Fruit fly (Drosophila melanogaster) whole organism, wandering third instar larva: ENCODE results near the gene CG8135.

Experiments used
- Hr78 ChIP-seq: fragments of >200 bp; optimal IDR thresholded peaks from 2 replicates; lab custom pipeline; 2017; ENCODE audit warnings: missing biosample characterization, missing genetic modification characterization
- OdsH ChIP-seq: fragments of 200-800 bp; sonication (Bioruptor generic); optimal IDR thresholded peaks from 2 replicates; lab custom pipeline; 2016; ENCODE audit warnings: missing biosample characterization, mild to moderate bottlenecking, missing genetic modification characterization
- Sp1 ChIP-seq: fragments of 200-800 bp; sonication (Bioruptor generic); optimal IDR thresholded peaks from 3 replicates; lab custom pipeline; 2019; ENCODE audit warnings: missing biosample characterization, mild to moderate bottlenecking, missing genetic modification characterization, moderate library complexity
- br ChIP-seq: fragments of 200-800 bp; sonication (Bioruptor generic); optimal IDR thresholded peaks from 2 replicates; lab custom pipeline; 2016; ENCODE audit warnings: missing biosample characterization, missing genetic modification characterization
- brk ChIP-seq: fragments of 200-800 bp; sonication (Bioruptor generic); optimal IDR thresholded peaks from 2 replicates; lab custom pipeline; 2016; ENCODE audit warnings: missing biosample characterization, mild to moderate bottlenecking, missing genetic modification characterization
- foxo ChIP-seq, 2 experiments: fragments of 200-800 bp; sonication (Bioruptor generic); optimal IDR thresholded peaks; 2 replicates in 1 of 2; 3 replicates in 1 of 2; lab custom pipeline; 2016 to 2017; ENCODE audit warnings: missing biosample characterization in 2 of 2, missing genetic modification characterization in 2 of 2
- h ChIP-seq: fragments of 200-800 bp; sonication (Bioruptor generic); optimal IDR thresholded peaks from 3 replicates; lab custom pipeline; 2016; ENCODE audit warnings: missing biosample characterization, mild to moderate bottlenecking, missing genetic modification characterization
- lola ChIP-seq: fragments of >200 bp; optimal IDR thresholded peaks from 2 replicates; lab custom pipeline; 2017; ENCODE audit warnings: missing biosample characterization, missing genetic modification characterization
- pan ChIP-seq: fragments of >200 bp; optimal IDR thresholded peaks from 2 replicates; lab custom pipeline; 2017
- psq ChIP-seq: fragments of 200-800 bp; sonication (Bioruptor generic); optimal IDR thresholded peaks from 3 replicates; lab custom pipeline; 2017; ENCODE audit warnings: missing biosample characterization, mild to moderate bottlenecking, missing genetic modification characterization, moderate library complexity
- rgr ChIP-seq: fragments of 200-800 bp; sonication (Bioruptor generic); optimal IDR thresholded peaks from 3 replicates; lab custom pipeline; 2016; ENCODE audit warnings: missing biosample characterization, mild to moderate bottlenecking, missing genetic modification characterization
- sv ChIP-seq: fragments of 200-800 bp; sonication (Bioruptor generic); optimal IDR thresholded peaks from 3 replicates; lab custom pipeline; 2016; ENCODE audit warnings: missing biosample characterization, missing genetic modification characterization
- tai ChIP-seq: sonication (Bioruptor generic); optimal IDR thresholded peaks from 2 replicates; lab custom pipeline; 2016; ENCODE audit warnings: missing biosample characterization, missing genetic modification characterization
- usp ChIP-seq: fragments of >200 bp; optimal IDR thresholded peaks from 2 replicates; lab custom pipeline; 2017; ENCODE audit warnings: missing biosample characterization, missing genetic modification characterization

DNA sequence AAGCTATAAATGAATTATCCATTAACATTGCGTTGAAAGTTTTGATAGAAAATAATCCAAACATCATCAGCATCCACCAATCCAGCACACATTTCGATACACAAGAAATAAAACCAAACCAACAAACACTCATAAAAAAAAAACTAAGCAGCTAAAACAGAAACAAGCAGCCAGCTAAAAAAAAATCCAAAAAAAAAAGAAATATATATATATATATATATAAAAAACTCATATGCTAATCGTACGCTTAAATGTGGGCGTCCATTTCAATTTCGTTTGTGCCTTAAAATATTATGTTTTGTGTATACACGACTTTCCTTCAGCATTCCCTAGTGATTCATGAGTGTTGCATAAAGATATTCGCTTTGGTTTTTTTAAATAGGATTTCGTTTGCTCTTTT lies 37.8 kb downstream of the CG8135 start:
- TF ChIP-seq lola (GFP tag; lab: Kevin White, UChicago) (no peak), br (GFP tag; lab: Kevin White, UChicago) (no peak), rgr (no peak), usp (GFP tag; lab: Kevin White, UChicago) (no peak), sv (no peak), Hr78 (GFP tag; lab: Kevin White, UChicago) (no peak), Sp1 (no peak), pan (lab: Kevin White, UChicago) (no peak), h (GFP tag; lab: Kevin White, UChicago) (no peak), brk (GFP tag; lab: Kevin White, UChicago) (no peak), foxo (GFP tag; optimal IDR thresholded peaks at IDR 0.05; lab: Kevin White, UChicago) (no peak), psq (no peak), OdsH (no peak), tai (GFP tag; lab: Kevin White, UChicago) (no peak)
